Fruit fly (Drosophila melanogaster) whole organism, embryonic: ENCODE measurements around the gene CG6325.

Experiments used
- Asciz ChIP-seq: fragments of 200-800 bp; sonication (Bioruptor generic); optimal IDR thresholded peaks from 2 replicates; lab custom pipeline; 2017; ENCODE audit warnings: missing biosample characterization, mild to moderate bottlenecking, missing genetic modification characterization, missing genetic modification reagents
- CG10959 ChIP-seq: fragments of 200-800 bp; sonication (Bioruptor generic); IDR thresholded peaks from 2 replicates; pipeline ENCODE4 v1.3.6; 2022; ENCODE audit warnings: missing biosample characterization, missing genetic modification characterization
- CG11504 ChIP-seq: fragments of 200-800 bp; sonication (Bioruptor generic); optimal IDR thresholded peaks from 3 replicates; lab custom pipeline; 2019; ENCODE audit warnings: missing biosample characterization, mild to moderate bottlenecking, missing genetic modification characterization, moderate library complexity
- CG11696 ChIP-seq: fragments of 200-800 bp; sonication (Bioruptor generic); IDR thresholded peaks from 2 replicates; pipeline ENCODE4 v1.3.6; 2022; ENCODE audit warnings: missing biosample characterization, missing genetic modification characterization
- CG12155 ChIP-seq: fragments of 200-800 bp; sonication (Bioruptor generic); optimal IDR thresholded peaks from 3 replicates; lab custom pipeline; 2016; ENCODE audit warnings: missing biosample characterization, missing genetic modification characterization
- CG16779 ChIP-seq: fragments of 200-800 bp; sonication (Bioruptor generic); IDR thresholded peaks from 2 replicates; pipeline ENCODE4 v1.3.6; 2022; ENCODE audit warnings: missing biosample characterization, missing genetic modification characterization
- CG16813 ChIP-seq: fragments of 200-800 bp; sonication (Bioruptor generic); IDR thresholded peaks from 3 replicates; pipeline ENCODE4 v1.3.6; 2022; ENCODE audit warnings: missing biosample characterization, missing genetic modification characterization; ENCODE audit not compliant: partially characterized antibody
- CG1832 ChIP-seq: fragments of 200-800 bp; sonication (Bioruptor generic); optimal IDR thresholded peaks from 2 replicates; lab custom pipeline; 2017; ENCODE audit warnings: missing biosample characterization, mild to moderate bottlenecking, missing genetic modification characterization, inconsistent platforms
- CG18764 ChIP-seq: fragments of 200-800 bp; sonication (Bioruptor generic); optimal IDR thresholded peaks from 3 replicates; lab custom pipeline; 2016; ENCODE audit warnings: missing biosample characterization, missing genetic modification characterization
- CG2678 ChIP-seq: fragments of 200-800 bp; sonication (Bioruptor generic); optimal IDR thresholded peaks from 3 replicates; lab custom pipeline; 2019; ENCODE audit warnings: missing biosample characterization, mild to moderate bottlenecking, missing genetic modification characterization, moderate library complexity
- CG4360 ChIP-seq: fragments of 200-800 bp; sonication (Bioruptor generic); IDR thresholded peaks from 2 replicates; pipeline ENCODE4 v1.3.6; 2022; ENCODE audit warnings: missing biosample characterization, missing genetic modification characterization
- CG5245 ChIP-seq: fragments of 200-800 bp; sonication (Bioruptor generic); optimal IDR thresholded peaks from 3 replicates; lab custom pipeline; 2016; ENCODE audit warnings: missing biosample characterization, missing genetic modification characterization
- CG5953 ChIP-seq: fragments of 200-800 bp; sonication (Bioruptor generic); IDR thresholded peaks from 2 replicates; pipeline ENCODE4 v1.3.6; 2022; ENCODE audit warnings: missing biosample characterization, missing genetic modification characterization
- CG6683 ChIP-seq: fragments of 200-800 bp; sonication (Bioruptor generic); optimal IDR thresholded peaks from 2 replicates; lab custom pipeline; 2017; ENCODE audit warnings: missing biosample characterization, mild to moderate bottlenecking, missing genetic modification characterization, missing genetic modification reagents
- CG6791 ChIP-seq: fragments of 200-800 bp; sonication (Bioruptor generic); IDR thresholded peaks from 3 replicates; pipeline ENCODE4 v1.3.6; 2022; ENCODE audit warnings: missing biosample characterization, missing genetic modification characterization; ENCODE audit not compliant: partially characterized antibody
- CG6813 ChIP-seq: fragments of 200-800 bp; sonication (Bioruptor generic); optimal IDR thresholded peaks from 2 replicates; lab custom pipeline; 2017; ENCODE audit warnings: missing biosample characterization, missing genetic modification characterization, mild to moderate bottlenecking, moderate library complexity, missing genetic modification reagents
- CG7357 ChIP-seq: fragments of 200-800 bp; sonication (Bioruptor generic); IDR thresholded peaks from 3 replicates; pipeline ENCODE4 v1.3.6; 2022; ENCODE audit warnings: missing biosample characterization, missing genetic modification characterization
- CG8281 ChIP-seq: fragments of 200-800 bp; sonication (Bioruptor generic); optimal IDR thresholded peaks from 2 replicates; lab custom pipeline; 2018; ENCODE audit warnings: missing biosample characterization, mild to moderate bottlenecking, missing genetic modification characterization, moderate library complexity
- CkIIα-i1 ChIP-seq: fragments of 200-800 bp; sonication (Bioruptor generic); IDR thresholded peaks from 2 replicates; pipeline ENCODE4 v1.3.6; 2022; ENCODE audit warnings: missing biosample characterization, missing genetic modification characterization
- Deaf1 ChIP-seq: fragments of 200-800 bp; optimal IDR thresholded peaks from 3 replicates; lab custom pipeline; 2019; ENCODE audit warnings: missing biosample characterization, mild to moderate bottlenecking, missing genetic modification characterization, moderate library complexity
- Fer1 ChIP-seq: fragments of 200-800 bp; sonication (Bioruptor generic); optimal IDR thresholded peaks from 2 replicates; lab custom pipeline; 2017; ENCODE audit warnings: missing biosample characterization, mild to moderate bottlenecking, missing genetic modification characterization
- Gug ChIP-seq: fragments of 200-800 bp; sonication (Bioruptor generic); IDR thresholded peaks from 4 replicates; pipeline ENCODE4 v1.3.6; 2022; ENCODE audit warnings: missing biosample characterization, missing genetic modification characterization
- Mad ChIP-seq: fragments of 200-800 bp; sonication (Bioruptor generic); optimal IDR thresholded peaks from 2 replicates; lab custom pipeline; 2016; ENCODE audit warnings: missing biosample characterization, missing genetic modification characterization
- Meics ChIP-seq: fragments of 200-800 bp; sonication (Bioruptor generic); optimal IDR thresholded peaks from 2 replicates; lab custom pipeline; 2017; ENCODE audit warnings: missing biosample characterization, mild to moderate bottlenecking, missing genetic modification characterization
- NFAT ChIP-seq: fragments of 200-800 bp; sonication (Bioruptor generic); IDR thresholded peaks from 2 replicates; pipeline ENCODE4 v1.3.6; 2022; ENCODE audit warnings: missing biosample characterization, missing genetic modification characterization
- NK7.1 ChIP-seq: fragments of 200-800 bp; sonication (Bioruptor generic); optimal IDR thresholded peaks from 3 replicates; lab custom pipeline; 2016; ENCODE audit warnings: missing biosample characterization, missing genetic modification characterization
- Pdp1 ChIP-seq, 2 experiments: fragments of 200-800 bp; sonication (Bioruptor generic); optimal IDR thresholded peaks; 3 replicates each; lab custom pipeline; 2016; ENCODE audit warnings: missing biosample characterization in 2 of 2, missing genetic modification characterization in 2 of 2, mild to moderate bottlenecking in 1 of 2, moderate library complexity in 1 of 2
- Sox100B ChIP-seq: fragments of 200-800 bp; sonication (Bioruptor generic); optimal IDR thresholded peaks from 3 replicates; lab custom pipeline; 2018; ENCODE audit warnings: missing biosample characterization, mild to moderate bottlenecking, missing genetic modification characterization
- Sry-β ChIP-seq: fragments of 200-800 bp; sonication (Bioruptor generic); optimal IDR thresholded peaks from 2 replicates; lab custom pipeline; 2018; ENCODE audit warnings: missing biosample characterization, mild to moderate bottlenecking, missing genetic modification characterization, moderate library complexity
- Taf1 ChIP-seq: fragments of 200-800 bp; sonication (Bioruptor generic); IDR thresholded peaks from 2 replicates; pipeline ENCODE4 v1.3.6; 2022; ENCODE audit warnings: missing biosample characterization, missing genetic modification characterization
- Xrp1 ChIP-seq: fragments of 200-800 bp; sonication (Bioruptor generic); IDR thresholded peaks from 2 replicates; pipeline ENCODE4 v1.3.6; 2022; ENCODE audit warnings: missing biosample characterization, missing genetic modification characterization
- ab ChIP-seq: fragments of 200-800 bp; sonication (Bioruptor generic); optimal IDR thresholded peaks from 2 replicates; lab custom pipeline; 2016; ENCODE audit warnings: missing biosample characterization, missing genetic modification characterization
- ash1 ChIP-seq: fragments of 200-800 bp; sonication (Bioruptor generic); optimal IDR thresholded peaks from 2 replicates; lab custom pipeline; 2018; ENCODE audit warnings: missing biosample characterization, mild to moderate bottlenecking, missing genetic modification characterization
- cwo ChIP-seq: fragments of 200-800 bp; sonication (Bioruptor generic); optimal IDR thresholded peaks from 3 replicates; lab custom pipeline; 2017; ENCODE audit warnings: missing biosample characterization, missing genetic modification characterization, mild to moderate bottlenecking, moderate library complexity, missing genetic modification reagents
- grau ChIP-seq: fragments of 200-800 bp; optimal IDR thresholded peaks from 3 replicates; lab custom pipeline; 2019; ENCODE audit warnings: missing biosample characterization, mild to moderate bottlenecking, missing genetic modification characterization, moderate library complexity
- ken ChIP-seq: fragments of 200-800 bp; sonication (Bioruptor generic); IDR thresholded peaks from 3 replicates; pipeline ENCODE4 v1.3.6; 2022; ENCODE audit warnings: missing biosample characterization, missing genetic modification characterization
- kni ChIP-seq: fragments of 200-800 bp; sonication (Bioruptor generic); optimal IDR thresholded peaks from 3 replicates; lab custom pipeline; 2017; ENCODE audit warnings: mild to moderate bottlenecking, missing biosample characterization, missing genetic modification reagents, missing genetic modification characterization
- knrl ChIP-seq: fragments of 200-800 bp; sonication (Bioruptor generic); IDR thresholded peaks from 3 replicates; pipeline ENCODE4 v1.3.6; 2022; ENCODE audit warnings: missing biosample characterization, missing genetic modification characterization; ENCODE audit not compliant: partially characterized antibody
- lab ChIP-seq: fragments of 200-800 bp; sonication (Bioruptor generic); optimal IDR thresholded peaks from 3 replicates; lab custom pipeline; 2017; ENCODE audit warnings: missing biosample characterization, missing genetic modification characterization, mild to moderate bottlenecking, moderate library complexity, missing genetic modification reagents
- mam ChIP-seq: fragments of 200-800 bp; sonication (Bioruptor generic); optimal IDR thresholded peaks from 3 replicates; lab custom pipeline; 2016; ENCODE audit warnings: missing biosample characterization, missing genetic modification characterization
- nerfin-2 ChIP-seq: fragments of 200-800 bp; sonication (Bioruptor generic); IDR thresholded peaks from 2 replicates; pipeline ENCODE4 v1.3.6; 2022; ENCODE audit warnings: missing biosample characterization, missing genetic modification characterization; ENCODE audit not compliant: partially characterized antibody
- nmo ChIP-seq: fragments of 200-800 bp; sonication (Bioruptor generic); optimal IDR thresholded peaks from 2 replicates; lab custom pipeline; 2018; ENCODE audit warnings: missing biosample characterization, mild to moderate bottlenecking, missing genetic modification characterization, moderate library complexity
- phol ChIP-seq: fragments of 200-800 bp; sonication (Bioruptor generic); optimal IDR thresholded peaks from 3 replicates; lab custom pipeline; 2018; ENCODE audit warnings: missing biosample characterization, mild to moderate bottlenecking, missing genetic modification characterization, moderate library complexity
- row ChIP-seq: fragments of 200-800 bp; sonication (Bioruptor generic); IDR thresholded peaks from 3 replicates; pipeline ENCODE4 v1.3.6; 2022; ENCODE audit warnings: missing biosample characterization, missing genetic modification characterization
- tio ChIP-seq: fragments of 200-800 bp; sonication (Bioruptor generic); optimal IDR thresholded peaks from 2 replicates; lab custom pipeline; 2017; ENCODE audit warnings: missing biosample characterization, missing genetic modification characterization, inconsistent platforms
- tna ChIP-seq: fragments of 200-800 bp; sonication (Bioruptor generic); IDR thresholded peaks from 2 replicates; pipeline ENCODE4 v1.3.6; 2022; ENCODE audit warnings: missing biosample characterization, missing genetic modification characterization; ENCODE audit not compliant: partially characterized antibody
- ttk ChIP-seq: fragments of 200-800 bp; sonication (Bioruptor generic); IDR thresholded peaks from 2 replicates; pipeline ENCODE4 v2.1.2; 2022; ENCODE audit warnings: missing biosample characterization, missing genetic modification characterization
- vfl ChIP-seq: fragments of 200-800 bp; sonication (Bioruptor generic); optimal IDR thresholded peaks from 2 replicates; lab custom pipeline; 2016; ENCODE audit warnings: missing biosample characterization, missing genetic modification characterization
- vvl ChIP-seq: fragments of 200-800 bp; sonication (Bioruptor generic); IDR thresholded peaks from 2 replicates; pipeline ENCODE4 v1.3.6; 2022; ENCODE audit warnings: missing biosample characterization, missing genetic modification characterization
- yki ChIP-seq: fragments of >200 bp; optimal IDR thresholded peaks from 3 replicates; lab custom pipeline; 2018
- zen2 ChIP-seq: fragments of 200-800 bp; sonication (Bioruptor generic); IDR thresholded peaks from 3 replicates; pipeline ENCODE4 v1.3.6; 2022; ENCODE audit warnings: missing biosample characterization, missing genetic modification characterization; ENCODE audit not compliant: partially characterized antibody

CG6325 gene

DNA sequence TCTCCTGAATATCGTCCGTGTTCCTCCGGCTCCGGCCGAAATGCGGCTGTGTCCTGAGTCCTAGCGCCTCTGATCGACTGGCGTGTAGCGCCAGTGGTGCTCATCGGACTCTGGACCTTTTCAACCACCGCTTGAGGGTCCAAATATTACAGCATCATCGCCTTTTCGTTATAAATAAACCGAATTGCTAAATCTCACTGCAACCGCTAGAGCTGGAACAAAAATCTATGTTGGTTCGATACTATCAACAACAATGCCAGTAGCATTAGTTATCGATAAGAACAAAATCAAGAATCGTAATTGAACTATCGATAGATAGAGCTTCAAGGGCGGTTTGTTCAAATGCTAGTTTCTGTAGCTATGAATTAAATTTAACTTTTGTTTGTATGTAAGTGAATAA lies at the start of gene CG6325 (continued):
- TF ChIP-seq Deaf1 (tag; lab: Kevin White, UChicago) (no peak), Asciz (no peak), zen2 (peak; percentile 100), CG6791 (GFP tag; lab: Robert Waterston, UW) (peak; percentile 99), CkIIα-i1 (no peak), phol (tag; lab: Kevin White, UChicago) (no peak), Sox100B (GFP tag; lab: Kevin White, UChicago) (no peak), CG5953 (GFP tag; lab: Robert Waterston, UW) (no peak), CG12155 (GFP tag; lab: Kevin White, UChicago) (no peak), CG5245 (GFP tag; lab: Kevin White, UChicago) (no peak), CG11504 (no peak), tio (no peak), CG8281 (tag; lab: Kevin White, UChicago) (no peak), CG10959 (GFP tag; lab: Robert Waterston, UW) (no peak), Pdp1 (GFP tag; optimal IDR thresholded peaks at IDR 0.05; lab: Kevin White, UChicago) (no peak), Taf1 (GFP tag; lab: Robert Waterston, UW) (no peak), NFAT (no peak; the same call in 1 of the 2 replicates), Xrp1 (GFP tag; lab: Robert Waterston, UW) (no peak), grau (tag; lab: Kevin White, UChicago) (no peak), mam (GFP tag; lab: Kevin White, UChicago) (peak; percentile 21), Sry-β (no peak), knrl (peak; percentile 97), Mad (GFP tag; lab: Kevin White, UChicago) (no peak), CG16813 (GFP tag; lab: Robert Waterston, UW) (peak; percentile 97), kni (no peak), vvl (peak; percentile 53; the same call in 1 of the 2 replicates), CG2678 (tag; lab: Kevin White, UChicago) (no peak), vfl (GFP tag; lab: Kevin White, UChicago) (no peak), CG4360 (no peak), CG11696 (GFP tag; lab: Robert Waterston, UW) (no peak), Meics (no peak), cwo (GFP tag; lab: Kevin White, UChicago) (no peak), row (GFP tag; lab: Robert Waterston, UW) (peak; percentile 47; the same call in 1 of the 3 replicates), yki (no peak), CG6813 (GFP tag; lab: Kevin White, UChicago) (no peak), CG6683 (GFP tag; lab: Kevin White, UChicago) (no peak), ash1 (no peak), CG1832 (GFP tag; lab: Kevin White, UChicago) (no peak), nmo (GFP tag; lab: Kevin White, UChicago) (peak; percentile 19), CG16779 (no peak), lab (GFP tag; lab: Kevin White, UChicago) (no peak), CG18764 (no peak), ken (no peak; the same call in 2 of the 3 replicates), nerfin-2 (GFP tag; lab: Robert Waterston, UW) (peak; percentile 98), NK7.1 (no peak), ab (GFP tag; lab: Kevin White, UChicago) (no peak), Fer1 (no peak), CG7357 (GFP tag; lab: Robert Waterston, UW) (no peak), tna (GFP tag; lab: Robert Waterston, UW) (peak; percentile 99), ttk (GFP tag; lab: Robert Waterston, UW) (no peak), Gug (GFP tag; lab: Robert Waterston, UW) (no peak)
